Fruit fly (Drosophila melanogaster) whole organism, embryonic: ENCODE results near the gene nonC.

Source experiments
- Atf6 ChIP-seq: fragments of 200-800 bp; sonication (Bioruptor generic); IDR thresholded peaks from 2 replicates; pipeline ENCODE4 v1.3.6; 2022; ENCODE audit warnings: missing biosample characterization, missing genetic modification characterization
- BEAF-32 ChIP-seq: fragments of 200-800 bp; sonication (Bioruptor generic); optimal IDR thresholded peaks from 3 replicates; lab custom pipeline; 2017; ENCODE audit warnings: missing biosample characterization, missing genetic modification characterization, mild to moderate bottlenecking, moderate library complexity, missing genetic modification reagents
- Blimp-1 ChIP-seq: fragments of 200-800 bp; sonication (Bioruptor generic); optimal IDR thresholded peaks from 3 replicates; lab custom pipeline; 2018; ENCODE audit warnings: missing biosample characterization, missing genetic modification characterization, mild to moderate bottlenecking, moderate library complexity, missing genetic modification reagents
- CG12071 ChIP-seq: fragments of 200-800 bp; sonication (Bioruptor generic); optimal IDR thresholded peaks from 3 replicates; lab custom pipeline; 2018; ENCODE audit warnings: missing biosample characterization, mild to moderate bottlenecking, missing genetic modification characterization
- CG12299 ChIP-seq: fragments of 200-800 bp; sonication (Bioruptor generic); optimal IDR thresholded peaks from 2 replicates; lab custom pipeline; 2018; ENCODE audit warnings: missing biosample characterization, mild to moderate bottlenecking, missing genetic modification characterization
- CG13894 ChIP-seq: fragments of 200-800 bp; sonication (Bioruptor generic); optimal IDR thresholded peaks from 3 replicates; lab custom pipeline; 2018; ENCODE audit warnings: missing biosample characterization, mild to moderate bottlenecking, missing genetic modification characterization, moderate library complexity
- CG17612 ChIP-seq: fragments of 200-800 bp; sonication (Bioruptor generic); IDR thresholded peaks from 2 replicates; pipeline ENCODE4 v1.3.6; 2022; ENCODE audit warnings: missing biosample characterization, missing genetic modification characterization
- CG18262 ChIP-seq: fragments of 200-800 bp; optimal IDR thresholded peaks from 3 replicates; lab custom pipeline; 2019; ENCODE audit warnings: missing biosample characterization, mild to moderate bottlenecking, missing genetic modification characterization, moderate library complexity
- CG1832 ChIP-seq: fragments of 200-800 bp; sonication (Bioruptor generic); optimal IDR thresholded peaks from 2 replicates; lab custom pipeline; 2017; ENCODE audit warnings: missing biosample characterization, mild to moderate bottlenecking, missing genetic modification characterization, inconsistent platforms
- CG18476 ChIP-seq: fragments of 200-800 bp; sonication (Bioruptor generic); optimal IDR thresholded peaks from 2 replicates; lab custom pipeline; 2016; ENCODE audit warnings: missing biosample characterization, mild to moderate bottlenecking, missing genetic modification characterization
- CG31441 ChIP-seq: fragments of 200-800 bp; sonication (Bioruptor generic); IDR thresholded peaks from 2 replicates; pipeline ENCODE4 v1.3.6; 2022; ENCODE audit warnings: missing biosample characterization, missing genetic modification characterization
- CG3163 ChIP-seq: fragments of 200-800 bp; sonication (Bioruptor generic); optimal IDR thresholded peaks from 3 replicates; lab custom pipeline; 2016; ENCODE audit warnings: missing biosample characterization, missing genetic modification characterization
- CG32532 ChIP-seq: fragments of 200-800 bp; sonication (Bioruptor generic); IDR thresholded peaks from 2 replicates; pipeline ENCODE4 v1.3.6; 2022; ENCODE audit warnings: missing biosample characterization, missing genetic modification characterization
- CG4282 ChIP-seq: fragments of 200-800 bp; sonication (Bioruptor generic); optimal IDR thresholded peaks from 2 replicates; lab custom pipeline; 2016; ENCODE audit warnings: missing biosample characterization, missing genetic modification characterization
- CG4360 ChIP-seq: fragments of 200-800 bp; sonication (Bioruptor generic); IDR thresholded peaks from 2 replicates; pipeline ENCODE4 v1.3.6; 2022; ENCODE audit warnings: missing biosample characterization, missing genetic modification characterization
- CG4424 ChIP-seq: fragments of 200-800 bp; sonication (Bioruptor generic); optimal IDR thresholded peaks from 3 replicates; lab custom pipeline; 2016; ENCODE audit warnings: missing biosample characterization, missing genetic modification characterization
- CG6854 ChIP-seq: fragments of 200-800 bp; sonication (Bioruptor generic); optimal IDR thresholded peaks from 3 replicates; lab custom pipeline; 2017; ENCODE audit warnings: missing biosample characterization, mild to moderate bottlenecking, missing genetic modification characterization
- CG7928 ChIP-seq: fragments of 200-800 bp; sonication (Bioruptor generic); optimal IDR thresholded peaks from 2 replicates; lab custom pipeline; 2017; ENCODE audit warnings: missing biosample characterization, mild to moderate bottlenecking, missing genetic modification characterization
- CG8944 ChIP-seq: fragments of 200-800 bp; sonication (Bioruptor generic); optimal IDR thresholded peaks from 3 replicates; lab custom pipeline; 2016; ENCODE audit warnings: missing biosample characterization, missing genetic modification characterization
- CG9215 ChIP-seq: fragments of 200-800 bp; sonication (Bioruptor generic); IDR thresholded peaks from 2 replicates; pipeline ENCODE4 v1.3.6; 2022; ENCODE audit warnings: missing biosample characterization, missing genetic modification characterization
- CG9609 ChIP-seq: fragments of 200-800 bp; sonication (Bioruptor generic); optimal IDR thresholded peaks from 3 replicates; lab custom pipeline; 2016; ENCODE audit warnings: missing biosample characterization, missing genetic modification characterization
- Chrac-16 ChIP-seq: fragments of 200-800 bp; sonication (Bioruptor generic); optimal IDR thresholded peaks from 3 replicates; lab custom pipeline; 2016; ENCODE audit warnings: missing biosample characterization, missing genetic modification characterization
- CoRest ChIP-seq: fragments of 200-800 bp; sonication (Bioruptor generic); optimal IDR thresholded peaks from 3 replicates; lab custom pipeline; 2018; ENCODE audit warnings: missing biosample characterization, mild to moderate bottlenecking, missing genetic modification characterization, moderate library complexity
- Dp ChIP-seq: fragments of 200-800 bp; sonication (Bioruptor generic); optimal IDR thresholded peaks from 2 replicates; lab custom pipeline; 2018; ENCODE audit warnings: missing biosample characterization, mild to moderate bottlenecking, missing genetic modification characterization, moderate library complexity
- HmgD ChIP-seq: fragments of 200-800 bp; sonication (Bioruptor generic); optimal IDR thresholded peaks from 3 replicates; lab custom pipeline; 2016; ENCODE audit warnings: missing biosample characterization, missing genetic modification characterization
- HmgZ ChIP-seq: fragments of 200-800 bp; sonication (Bioruptor generic); optimal IDR thresholded peaks from 2 replicates; lab custom pipeline; 2018; ENCODE audit warnings: missing biosample characterization, mild to moderate bottlenecking, missing genetic modification characterization
- Lhr ChIP-seq: fragments of 200-800 bp; sonication (Bioruptor generic); optimal IDR thresholded peaks from 3 replicates; lab custom pipeline; 2017; ENCODE audit warnings: mild to moderate bottlenecking, missing biosample characterization, missing genetic modification reagents, missing genetic modification characterization
- Mes4 ChIP-seq: fragments of 200-800 bp; sonication (Bioruptor generic); optimal IDR thresholded peaks from 2 replicates; lab custom pipeline; 2016; ENCODE audit warnings: missing biosample characterization, missing genetic modification characterization
- NC2α ChIP-seq: fragments of 200-800 bp; sonication (Bioruptor generic); optimal IDR thresholded peaks from 2 replicates; lab custom pipeline; 2016; ENCODE audit warnings: missing biosample characterization, missing genetic modification characterization
- Oli ChIP-seq: fragments of 200-800 bp; sonication (Bioruptor generic); optimal IDR thresholded peaks from 2 replicates; lab custom pipeline; 2018; ENCODE audit warnings: missing biosample characterization, mild to moderate bottlenecking, missing genetic modification characterization, moderate library complexity
- Ravus ChIP-seq: fragments of 200-800 bp; sonication (Bioruptor generic); IDR thresholded peaks from 2 replicates; pipeline ENCODE4 v1.3.6; 2022; ENCODE audit warnings: missing biosample characterization, missing genetic modification characterization
- Sox102F ChIP-seq: fragments of 200-800 bp; sonication (Bioruptor generic); optimal IDR thresholded peaks from 2 replicates; lab custom pipeline; 2018; ENCODE audit warnings: missing biosample characterization, mild to moderate bottlenecking, missing genetic modification characterization, moderate library complexity
- abd-A ChIP-seq: fragments of 200-800 bp; sonication (Bioruptor generic); optimal IDR thresholded peaks from 3 replicates; lab custom pipeline; 2019; ENCODE audit warnings: missing biosample characterization, mild to moderate bottlenecking, missing genetic modification characterization, moderate library complexity
- ato ChIP-seq: fragments of 200-800 bp; sonication (Bioruptor generic); IDR thresholded peaks from 2 replicates; pipeline ENCODE4 v1.3.6; 2022; ENCODE audit warnings: missing biosample characterization, missing genetic modification characterization; ENCODE audit not compliant: partially characterized antibody
- chif ChIP-seq, 2 experiments: fragments of 200-800 bp; sonication (Bioruptor generic); optimal IDR thresholded peaks; 3 replicates each; lab custom pipeline; 2016; ENCODE audit warnings: missing biosample characterization in 2 of 2, missing genetic modification characterization in 2 of 2
- dimm ChIP-seq: fragments of 200-800 bp; sonication (Bioruptor generic); IDR thresholded peaks from 2 replicates; pipeline ENCODE4 v1.3.6; 2022; ENCODE audit warnings: missing biosample characterization, missing genetic modification characterization
- gro ChIP-seq: fragments of 200-800 bp; sonication (Bioruptor generic); optimal IDR thresholded peaks from 2 replicates; lab custom pipeline; 2016; ENCODE audit warnings: missing biosample characterization, missing genetic modification characterization
- hb ChIP-seq: fragments of 200-800 bp; sonication (Bioruptor generic); IDR thresholded peaks from 3 replicates; pipeline ENCODE4 v1.3.6; 2022; ENCODE audit warnings: missing biosample characterization, missing genetic modification characterization; ENCODE audit not compliant: partially characterized antibody
- ken ChIP-seq: fragments of 200-800 bp; sonication (Bioruptor generic); IDR thresholded peaks from 3 replicates; pipeline ENCODE4 v1.3.6; 2022; ENCODE audit warnings: missing biosample characterization, missing genetic modification characterization
- klu ChIP-seq: fragments of 200-800 bp; sonication (Bioruptor generic); IDR thresholded peaks from 2 replicates; pipeline ENCODE4 v1.3.6; 2022; ENCODE audit warnings: missing biosample characterization, missing genetic modification characterization
- lilli ChIP-seq: fragments of 200-800 bp; sonication (Bioruptor generic); optimal IDR thresholded peaks from 3 replicates; lab custom pipeline; 2016; ENCODE audit warnings: missing biosample characterization, missing genetic modification characterization
- lola ChIP-seq, 3 experiments: fragments of >200 bp in 2 of 3; fragments of 200-800 bp in 1 of 3; sonication (Bioruptor generic) in 1 of 3; optimal IDR thresholded peaks; 2 replicates each; lab custom pipeline; 2017 to 2019; ENCODE audit warnings: missing biosample characterization in 3 of 3, missing genetic modification characterization in 3 of 3, mild to moderate bottlenecking in 1 of 3, moderate library complexity in 1 of 3
- pb ChIP-seq: fragments of 200-800 bp; sonication (Bioruptor generic); optimal IDR thresholded peaks from 3 replicates; lab custom pipeline; 2016; ENCODE audit warnings: missing biosample characterization, missing genetic modification characterization
- pho ChIP-seq: fragments of 200-800 bp; sonication (Bioruptor generic); optimal IDR thresholded peaks from 2 replicates; lab custom pipeline; 2016; ENCODE audit warnings: missing biosample characterization, missing genetic modification characterization
- pita ChIP-seq: fragments of 200-800 bp; sonication (Bioruptor generic); optimal IDR thresholded peaks from 2 replicates; lab custom pipeline; 2017; ENCODE audit warnings: missing biosample characterization, mild to moderate bottlenecking, missing genetic modification characterization
- pros ChIP-seq: fragments of 200-800 bp; sonication (Bioruptor generic); optimal IDR thresholded peaks from 3 replicates; lab custom pipeline; 2019; ENCODE audit warnings: missing biosample characterization, mild to moderate bottlenecking, missing genetic modification characterization, moderate library complexity
- rib ChIP-seq: fragments of 200-800 bp; sonication (Bioruptor generic); IDR thresholded peaks from 2 replicates; pipeline ENCODE4 v1.3.6; 2022; ENCODE audit warnings: missing biosample characterization, missing genetic modification characterization
- scrt ChIP-seq: fragments of 200-800 bp; sonication (Bioruptor generic); optimal IDR thresholded peaks from 2 replicates; lab custom pipeline; 2018; ENCODE audit warnings: missing biosample characterization, mild to moderate bottlenecking, missing genetic modification characterization, moderate library complexity
- sens-2 ChIP-seq: fragments of 200-800 bp; sonication (Bioruptor generic); IDR thresholded peaks from 2 replicates; pipeline ENCODE4 v1.3.6; 2022; ENCODE audit warnings: missing biosample characterization, missing genetic modification characterization
- tio ChIP-seq: fragments of 200-800 bp; sonication (Bioruptor generic); optimal IDR thresholded peaks from 2 replicates; lab custom pipeline; 2017; ENCODE audit warnings: missing biosample characterization, missing genetic modification characterization, inconsistent platforms
- trem ChIP-seq: fragments of 200-800 bp; optimal IDR thresholded peaks from 3 replicates; lab custom pipeline; 2019; ENCODE audit warnings: missing biosample characterization, mild to moderate bottlenecking, missing genetic modification characterization, moderate library complexity

nonC gene

DNA sequence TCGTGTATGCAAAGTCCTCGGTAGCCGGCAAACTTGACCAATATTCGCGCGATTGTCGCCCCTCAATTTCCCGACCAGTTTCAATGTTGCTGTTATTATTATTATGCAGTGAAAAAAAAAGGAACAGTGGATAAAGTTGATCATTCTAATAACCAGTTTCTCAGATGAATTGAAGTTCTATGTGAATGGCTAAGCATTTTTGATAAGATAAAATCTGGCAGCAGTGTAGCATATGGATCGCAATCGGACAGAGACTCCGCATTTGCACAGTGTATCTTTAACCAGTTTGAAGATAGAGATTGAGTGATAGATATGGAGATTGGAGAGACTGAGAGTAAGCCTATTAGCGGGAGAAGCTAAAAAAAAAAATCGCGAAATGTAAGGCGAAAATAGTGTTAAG lies 30.9 kb upstream of the nonC start (continued):
- TF ChIP-seq lilli (GFP tag; lab: Kevin White, UChicago): peak; percentile 75
- TF ChIP-seq CG13894: peak; percentile 47
- TF ChIP-seq BEAF-32 (GFP tag; lab: Kevin White, UChicago): no peak
- TF ChIP-seq CG18262: peak; percentile 21
- no peak for TF ChIP-seq ato
- TF ChIP-seq Mes4 (GFP tag; lab: Kevin White, UChicago): peak; percentile 32
- no peak for TF ChIP-seq CG6854 (GFP tag; lab: Kevin White, UChicago)
- TF ChIP-seq abd-A (tag; lab: Kevin White, UChicago): no peak
- TF ChIP-seq CG32532 (GFP tag; lab: Robert Waterston, UW): peak; percentile 89
- TF ChIP-seq hb (GFP tag; lab: Robert Waterston, UW): no peak
- TF ChIP-seq CG9609 (GFP tag; lab: Kevin White, UChicago): peak; percentile 70
- peak; percentile 48 to 74 for TF ChIP-seq chif (GFP tag; optimal IDR thresholded peaks at IDR 0.05; lab: Kevin White, UChicago)
- no peak for TF ChIP-seq trem (tag; lab: Kevin White, UChicago)
- TF ChIP-seq ken: peak; percentile 75; the same call in 2 of the 3 replicates
- TF ChIP-seq Blimp-1 (GFP tag; lab: Kevin White, UChicago): peak; percentile 50
- no peak for TF ChIP-seq CG7928 (GFP tag; lab: Kevin White, UChicago)
- TF ChIP-seq Chrac-16 (GFP tag; lab: Kevin White, UChicago): peak; percentile 56
- peak; percentile 26 for TF ChIP-seq tio (GFP tag; lab: Kevin White, UChicago)
- no peak for TF ChIP-seq CG4360 (GFP tag; lab: Robert Waterston, UW)
- TF ChIP-seq pros (GFP tag; lab: Kevin White, UChicago): no peak
- peak; percentile 75 for TF ChIP-seq pho (GFP tag; lab: Kevin White, UChicago)
- TF ChIP-seq CoRest (tag; lab: Kevin White, UChicago): peak; percentile 73
- no peak for TF ChIP-seq CG12299 (tag; lab: Kevin White, UChicago)
- TF ChIP-seq klu (GFP tag; lab: Robert Waterston, UW): peak; percentile 62
- TF ChIP-seq CG1832 (GFP tag; lab: Kevin White, UChicago): no peak
- peak; percentile 57; the same call in 1 of the 2 replicates for TF ChIP-seq dimm
- TF ChIP-seq CG18476 (GFP tag; lab: Kevin White, UChicago): peak; percentile 3
- TF ChIP-seq pita: no peak
- TF ChIP-seq CG8944 (GFP tag; lab: Kevin White, UChicago): peak; percentile 69
- peak; percentile 61 for TF ChIP-seq CG17612
- TF ChIP-seq Dp: no peak
- no peak for TF ChIP-seq lola (GFP tag; optimal IDR thresholded peaks at IDR 0.05; lab: Kevin White, UChicago)
- TF ChIP-seq CG4424: peak; percentile 44
- peak; percentile 70 for TF ChIP-seq Atf6 (GFP tag; lab: Robert Waterston, UW)
- peak; percentile 52 for TF ChIP-seq HmgD (GFP tag; lab: Kevin White, UChicago)
- TF ChIP-seq CG31441 (GFP tag; lab: Robert Waterston, UW): peak; percentile 69
- peak; percentile 53 for TF ChIP-seq CG3163
- TF ChIP-seq CG9215 (GFP tag; lab: Robert Waterston, UW): peak; percentile 68
- TF ChIP-seq CG12071 (GFP tag; lab: Kevin White, UChicago): peak; percentile 80
- peak; percentile 68 for TF ChIP-seq CG4282
- peak; percentile 83 for TF ChIP-seq Sox102F
- TF ChIP-seq Oli (tag; lab: Kevin White, UChicago): peak; percentile 65
- TF ChIP-seq pb: peak; percentile 71
- TF ChIP-seq rib (GFP tag; lab: Robert Waterston, UW): peak; percentile 65
- peak; percentile 60 for TF ChIP-seq HmgZ (tag; lab: Kevin White, UChicago)
- TF ChIP-seq sens-2 (GFP tag; lab: Robert Waterston, UW): peak; percentile 58; the same call in 1 of the 2 replicates
- no peak for TF ChIP-seq Lhr
- TF ChIP-seq NC2α (GFP tag; lab: Kevin White, UChicago): peak; percentile 4
- peak; percentile 14 for TF ChIP-seq Ravus (GFP tag; lab: Robert Waterston, UW)
- peak; percentile 66 for TF ChIP-seq scrt (GFP tag; lab: Kevin White, UChicago)
- peak; percentile 84 for TF ChIP-seq gro
